Fruit fly (Drosophila melanogaster): Measurements from ENCODE around the gene CG42470.
A peak's percentile ranks its signal among the peaks of the same experiment; 100 is the strongest.

Gene CG42470

DNA sequence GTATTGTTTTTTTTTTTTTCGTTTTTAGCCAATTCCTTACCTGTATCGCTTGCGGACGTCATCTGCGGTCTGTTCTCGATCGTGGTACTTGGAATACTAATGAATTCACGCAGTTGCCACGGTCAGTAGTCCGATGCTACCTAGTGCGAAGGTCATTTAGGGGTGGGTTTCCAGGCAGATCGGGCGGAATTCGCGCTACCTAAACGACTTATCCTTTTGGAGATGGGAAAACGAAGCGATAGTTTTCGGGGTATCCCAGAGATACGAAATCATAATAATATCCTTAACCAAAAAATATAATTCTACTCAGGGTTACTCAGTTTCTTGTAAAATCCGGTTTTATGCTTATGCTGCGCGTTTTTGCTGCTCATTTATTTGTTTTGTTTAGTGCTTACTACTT lies 40.6 kb upstream of the CG42470 start, which contains the start of gene CG14937 (continued):
- TF ChIP-seq CG3065 (GFP tag; optimal IDR thresholded peaks at IDR 0.05) (no peak), ERR (GFP tag; optimal IDR thresholded peaks at IDR 0.05) (no peak), vnd (GFP tag; IDR thresholded peaks at IDR 0.05; ENCODE audit: partially characterized antibody) (no peak), BEAF-32 (GFP tag; optimal IDR thresholded peaks at IDR 0.05) (peak; percentile 36), vfl (GFP tag; optimal IDR thresholded peaks at IDR 0.05) (no peak), CG8281 (tag; optimal IDR thresholded peaks at IDR 0.05) (no peak), Dek (tag; optimal IDR thresholded peaks at IDR 0.05) (no peak), kay (GFP tag; optimal IDR thresholded peaks at IDR 0.05) (no peak), dimm (GFP tag; IDR thresholded peaks at IDR 0.05) (no peak), CG12155 (GFP tag; optimal IDR thresholded peaks at IDR 0.05) (no peak), ash1 (GFP tag; optimal IDR thresholded peaks at IDR 0.05) (no peak), CG11696 (GFP tag; IDR thresholded peaks at IDR 0.05) (no peak), D (optimal IDR thresholded peaks at IDR 0.05) (no peak), D (GFP tag; optimal IDR thresholded peaks at IDR 0.05) (no peak), pros (GFP tag; optimal IDR thresholded peaks at IDR 0.05) (peak; percentile 1), Opbp (GFP tag; IDR thresholded peaks at IDR 0.05; ENCODE audit: partially characterized antibody) (no peak), peb (GFP tag; IDR thresholded peaks at IDR 0.05) (no peak), Kr (GFP tag; optimal IDR thresholded peaks at IDR 0.05) (no peak), wor (GFP tag; IDR thresholded peaks at IDR 0.05) (no peak), zen (tag; optimal IDR thresholded peaks at IDR 0.05) (peak; percentile 76), Rx (GFP tag; IDR thresholded peaks at IDR 0.05) (no peak), CG9727 (GFP tag; optimal IDR thresholded peaks at IDR 0.05) (no peak), Dad (GFP tag; optimal IDR thresholded peaks at IDR 0.05) (no peak), run (tag; optimal IDR thresholded peaks at IDR 0.05) (no peak), fu2 (GFP tag; optimal IDR thresholded peaks at IDR 0.05) (no peak), yki (optimal IDR thresholded peaks at IDR 0.05) (no peak), stwl (tag; optimal IDR thresholded peaks at IDR 0.05) (peak; percentile 9), ac (GFP tag; optimal IDR thresholded peaks at IDR 0.05) (no peak), Six4 (GFP tag; optimal IDR thresholded peaks at IDR 0.05) (no peak), CG2129 (GFP tag; IDR thresholded peaks at IDR 0.05; ENCODE audit: partially characterized antibody) (peak; percentile 27; the same call in 1 of the 2 replicates), rib (GFP tag; IDR thresholded peaks at IDR 0.05) (no peak), CG8944 (GFP tag; optimal IDR thresholded peaks at IDR 0.05) (no peak), cwo (GFP tag; optimal IDR thresholded peaks at IDR 0.05) (no peak), crol (GFP tag; IDR thresholded peaks at IDR 0.05) (no peak), pita (GFP tag; optimal IDR thresholded peaks at IDR 0.05) (no peak), CG4730 (GFP tag; IDR thresholded peaks at IDR 0.05) (no peak), CG10959 (GFP tag; IDR thresholded peaks at IDR 0.05) (no peak), CG11560 (tag; IDR thresholded peaks at IDR 0.05) (no peak), Side (GFP tag; optimal IDR thresholded peaks at IDR 0.05) (no peak), br (optimal IDR thresholded peaks at IDR 0.05) (no peak), CG2202 (tag; optimal IDR thresholded peaks at IDR 0.05) (no peak), CG13296 (GFP tag; optimal IDR thresholded peaks at IDR 0.05) (no peak), sd (tag; optimal IDR thresholded peaks at IDR 0.05) (no peak), Sry-δ (GFP tag; optimal IDR thresholded peaks at IDR 0.05) (peak; percentile 42), CG14710 (tag; optimal IDR thresholded peaks at IDR 0.05) (no peak), CG12391 (tag; optimal IDR thresholded peaks at IDR 0.05) (no peak), Lpt (GFP tag; optimal IDR thresholded peaks at IDR 0.05) (no peak), org-1 (GFP tag; optimal IDR thresholded peaks at IDR 0.05) (no peak), CG16813 (GFP tag; IDR thresholded peaks at IDR 0.05; ENCODE audit: partially characterized antibody) (peak; percentile 45; the same call in 1 of the 3 replicates), luna (GFP tag; optimal IDR thresholded peaks at IDR 0.05) (no peak)

All from whole organism, embryonic.